Worm (Caenorhabditis elegans) whole organism, young adult: ENCODE measurements around the gene enu-3.1.

ENCODE experiments used
- B0019.2 ChIP-seq: fragments of 200-800 bp; sonication (Bioruptor generic); conservative IDR thresholded peaks from 2 replicates; pipeline ENCODE4 v1.3.6; 2022; ENCODE audit warnings: missing genetic modification reagents, missing genetic modification characterization, missing compliant biosample characterization
- B0035.1 ChIP-seq: sonication (generic microtip); optimal IDR thresholded peaks from 2 replicates; lab custom pipeline; 2016; ENCODE audit warnings: missing genetic modification characterization, mild to moderate bottlenecking, missing compliant biosample characterization, missing genotype, missing genetic modification reagents
- B0336.3 ChIP-seq: fragments of 200-800 bp; sonication (Bioruptor generic); IDR thresholded peaks from 2 replicates; pipeline ENCODE4 v1.3.6; 2022; ENCODE audit warnings: missing genetic modification characterization, missing compliant biosample characterization
- F39B2.1 ChIP-seq: fragments of 200-800 bp; sonication (Bioruptor generic); IDR thresholded peaks from 2 replicates; pipeline ENCODE4 v1.3.6; 2022; ENCODE audit warnings: missing genetic modification reagents, missing genetic modification characterization, missing compliant biosample characterization
- F57C9.4 ChIP-seq: sonication (generic microtip); optimal IDR thresholded peaks from 2 replicates; lab custom pipeline; 2017; ENCODE audit warnings: mild to moderate bottlenecking, missing genetic modification characterization, missing compliant biosample characterization
- K12H6.12 ChIP-seq: fragments of 200-800 bp; sonication (Bioruptor generic); optimal IDR thresholded peaks from 2 replicates; lab custom pipeline; 2018; ENCODE audit warnings: mild to moderate bottlenecking, missing genetic modification characterization, missing compliant biosample characterization
- Y53G8AR.9 ChIP-seq: fragments of 200-800 bp; sonication (Bioruptor generic); conservative IDR thresholded peaks from 2 replicates; pipeline ENCODE4 v1.3.6; 2022; ENCODE audit warnings: missing genetic modification reagents, missing genetic modification characterization, missing compliant biosample characterization
- Y79H2A.3 ChIP-seq: fragments of 200-800 bp; sonication (Bioruptor generic); conservative IDR thresholded peaks from 2 replicates; pipeline ENCODE4 v1.3.6; 2022; ENCODE audit warnings: missing genetic modification reagents, missing genetic modification characterization, missing compliant biosample characterization
- ZK185.1 ChIP-seq: sonication (generic microtip); optimal IDR thresholded peaks from 2 replicates; lab custom pipeline; 2016; ENCODE audit warnings: mild to moderate bottlenecking, missing genetic modification characterization, missing compliant biosample characterization; ENCODE audit not compliant: poor library complexity, severe bottlenecking
- akir-1 ChIP-seq: fragments of 200-800 bp; sonication (Bioruptor generic); optimal IDR thresholded peaks from 2 replicates; lab custom pipeline; 2018; ENCODE audit warnings: mild to moderate bottlenecking, missing genetic modification characterization, moderate library complexity, missing compliant biosample characterization
- ama-1 ChIP-seq, 3 experiments: fragments of 150-350 bp in 1 of 3; sonication (generic microtip) in 2 of 3; optimal IDR thresholded peaks; 2 replicates each; lab custom pipeline; 2014 to 2018; ENCODE audit warnings: missing biosample characterization in 2 of 3, missing genetic modification characterization in 2 of 3, missing genetic modification reagents in 2 of 3
- atf-7 ChIP-seq: sonication (generic microtip); optimal IDR thresholded peaks from 2 replicates; lab custom pipeline; 2017; ENCODE audit warnings: mild to moderate bottlenecking, missing genetic modification characterization, missing compliant biosample characterization
- attf-6 ChIP-seq: fragments of 200-800 bp; sonication (Bioruptor generic); IDR thresholded peaks from 2 replicates; pipeline ENCODE4 v1.3.6; 2022; ENCODE audit warnings: missing genetic modification reagents, missing genetic modification characterization, missing compliant biosample characterization
- bed-1 ChIP-seq: fragments of 200-800 bp; sonication (Bioruptor generic); IDR thresholded peaks from 2 replicates; pipeline ENCODE4 v1.3.6; 2022; ENCODE audit warnings: missing genetic modification reagents, missing genetic modification characterization, missing compliant biosample characterization
- cebp-1 ChIP-seq, 2 experiments: fragments of 200-800 bp in 1 of 2; sonication (Bioruptor generic) in 1 of 2; sonication (generic microtip) in 1 of 2; IDR thresholded peaks in 1 of 2; optimal IDR thresholded peaks in 1 of 2; 2 replicates each; pipeline versions ENCODE4 v1.3.6 to Lab custom; 2017 to 2022; ENCODE audit warnings: missing compliant biosample characterization in 2 of 2, missing genetic modification characterization in 2 of 2, mild to moderate bottlenecking in 1 of 2, missing genetic modification reagents in 1 of 2, moderate library complexity in 1 of 2
- ceh-100 ChIP-seq: fragments of 200-800 bp; sonication (Bioruptor generic); IDR thresholded peaks from 2 replicates; pipeline ENCODE4 v1.3.6; 2022; ENCODE audit warnings: missing genetic modification reagents, missing genetic modification characterization, missing compliant biosample characterization
- ceh-27 ChIP-seq: fragments of 200-800 bp; sonication (Bioruptor generic); optimal IDR thresholded peaks from 2 replicates; lab custom pipeline; 2018; ENCODE audit warnings: mild to moderate bottlenecking, missing genetic modification characterization, moderate library complexity, missing compliant biosample characterization
- ceh-79 ChIP-seq: sonication (generic microtip); optimal IDR thresholded peaks from 2 replicates; lab custom pipeline; 2017; ENCODE audit warnings: mild to moderate bottlenecking, missing genetic modification characterization, missing compliant biosample characterization
- ceh-91 ChIP-seq: fragments of 200-800 bp; sonication (Bioruptor generic); IDR thresholded peaks from 2 replicates; pipeline ENCODE4 v1.3.6; 2022; ENCODE audit warnings: missing genetic modification reagents, missing genetic modification characterization, missing compliant biosample characterization
- chd-7 ChIP-seq: sonication (generic microtip); optimal IDR thresholded peaks from 2 replicates; lab custom pipeline; 2016; ENCODE audit warnings: mild to moderate bottlenecking, missing genetic modification characterization, moderate library complexity, missing compliant biosample characterization
- dox-1 ChIP-seq: fragments of 200-800 bp; sonication (Bioruptor generic); IDR thresholded peaks from 2 replicates; pipeline ENCODE4 v1.3.6; 2022; ENCODE audit warnings: missing genetic modification reagents, missing genetic modification characterization, missing compliant biosample characterization
- egl-44 ChIP-seq: fragments of 200-800 bp; sonication (Bioruptor generic); IDR thresholded peaks from 2 replicates; pipeline ENCODE4 v1.3.6; 2022; ENCODE audit warnings: missing genetic modification reagents, missing genetic modification characterization, missing compliant biosample characterization
- hmg-1.2 ChIP-seq: fragments of 200-800 bp; sonication (Bioruptor generic); IDR thresholded peaks from 2 replicates; pipeline ENCODE4 v1.3.6; 2022; ENCODE audit warnings: missing genetic modification reagents, missing genetic modification characterization, missing compliant biosample characterization
- hmg-20 ChIP-seq: fragments of 200-800 bp; sonication (Bioruptor generic); IDR thresholded peaks from 2 replicates; pipeline ENCODE4 v1.3.6; 2022; ENCODE audit warnings: missing genetic modification reagents, missing genetic modification characterization, missing compliant biosample characterization
- hrde-1 ChIP-seq: sonication (generic microtip); optimal IDR thresholded peaks from 2 replicates; lab custom pipeline; 2016; ENCODE audit warnings: missing genetic modification characterization, mild to moderate bottlenecking, missing compliant biosample characterization, moderate library complexity, missing genotype, missing genetic modification reagents, borderline replicate concordance
- hsf-1 ChIP-seq: fragments of 200-800 bp; sonication (Bioruptor generic); IDR thresholded peaks from 2 replicates; pipeline ENCODE4 v1.3.6; 2022; ENCODE audit warnings: missing genetic modification reagents, missing genetic modification characterization, missing compliant biosample characterization
- lin-35 ChIP-seq, 3 experiments: fragments of 150-350 bp in 2 of 3; sonication (generic microtip) in 1 of 3; optimal IDR thresholded peaks; 2 replicates each; lab custom pipeline; 2014 to 2018; ENCODE audit warnings: missing biosample characterization in 3 of 3, missing genetic modification characterization in 3 of 3, missing genetic modification reagents in 3 of 3
- madf-10 ChIP-seq: sonication (generic microtip); optimal IDR thresholded peaks from 2 replicates; lab custom pipeline; 2016; ENCODE audit warnings: mild to moderate bottlenecking, missing genetic modification characterization, missing compliant biosample characterization
- madf-8 ChIP-seq: fragments of 200-800 bp; sonication (Bioruptor generic); conservative IDR thresholded peaks from 2 replicates; pipeline ENCODE4 v1.3.6; 2022; ENCODE audit warnings: missing genetic modification reagents, missing genetic modification characterization, missing compliant biosample characterization
- mcd-1 ChIP-seq: fragments of 200-800 bp; sonication (Bioruptor generic); IDR thresholded peaks from 2 replicates; pipeline ENCODE4 v1.3.6; 2022; ENCODE audit warnings: missing genetic modification reagents, missing genetic modification characterization, missing compliant biosample characterization
- mel-28 ChIP-seq: sonication (generic microtip); optimal IDR thresholded peaks from 2 replicates; lab custom pipeline; 2016; ENCODE audit warnings: borderline replicate concordance, mild to moderate bottlenecking, missing genetic modification characterization, missing compliant biosample characterization
- mxl-1 ChIP-seq: sonication (generic microtip); optimal IDR thresholded peaks from 2 replicates; lab custom pipeline; 2016; ENCODE audit warnings: missing genetic modification characterization, missing compliant biosample characterization
- nfya-2 ChIP-seq: fragments of 200-800 bp; sonication (Bioruptor generic); IDR thresholded peaks from 2 replicates; pipeline ENCODE4 v1.3.6; 2022; ENCODE audit warnings: missing genetic modification reagents, missing genetic modification characterization, missing compliant biosample characterization
- pha-4 ChIP-seq: fragments of 150-350 bp; sonication (generic microtip); optimal IDR thresholded peaks from 2 replicates; lab custom pipeline; 2014; ENCODE audit warnings: missing biosample characterization, missing genetic modification reagents, missing genetic modification characterization
- repo-1 ChIP-seq: sonication (generic microtip); optimal IDR thresholded peaks from 2 replicates; lab custom pipeline; 2017; ENCODE audit warnings: mild to moderate bottlenecking, missing genetic modification characterization, missing compliant biosample characterization
- rpc-1 ChIP-seq, 2 experiments: fragments of 150-350 bp in 1 of 2; sonication (generic microtip) in 1 of 2; optimal IDR thresholded peaks; 2 replicates each; lab custom pipeline; 2014 to 2018; ENCODE audit warnings: missing biosample characterization in 1 of 2, missing genetic modification characterization in 1 of 2, missing genetic modification reagents in 1 of 2, missing genotype in 1 of 2
- sea-2 ChIP-seq: fragments of 200-800 bp; sonication (Bioruptor generic); IDR thresholded peaks from 2 replicates; pipeline ENCODE4 v1.3.6; 2022; ENCODE audit warnings: missing genetic modification characterization, missing compliant biosample characterization
- snpc-3.4 ChIP-seq: sonication (generic microtip); optimal IDR thresholded peaks from 2 replicates; lab custom pipeline; 2017; ENCODE audit warnings: missing genetic modification characterization, mild to moderate bottlenecking, missing compliant biosample characterization, antibody characterized with exemption, moderate library complexity, missing genotype, missing genetic modification reagents
- snpc-4 ChIP-seq, 5 experiments: fragments of 150-350 bp in 1 of 5; sonication (generic microtip) in 4 of 5; optimal IDR thresholded peaks; 2 replicates each; lab custom pipeline; 2014 to 2018; ENCODE audit warnings: missing genetic modification characterization in 5 of 5, missing biosample characterization in 3 of 5, antibody characterized with exemption in 2 of 5, mild to moderate bottlenecking in 2 of 5, missing compliant biosample characterization in 2 of 5, missing genotype in 2 of 5, moderate library complexity in 2 of 5, missing genetic modification reagents in 1 of 5
- somi-1 ChIP-seq: fragments of 200-800 bp; sonication (Bioruptor generic); optimal IDR thresholded peaks from 2 replicates; lab custom pipeline; 2018; ENCODE audit warnings: mild to moderate bottlenecking, missing genetic modification characterization, missing compliant biosample characterization
- unc-130 ChIP-seq: sonication (generic microtip); optimal IDR thresholded peaks from 2 replicates; lab custom pipeline; 2016; ENCODE audit warnings: missing genetic modification reagents, missing genetic modification characterization, missing compliant biosample characterization
- unc-62 ChIP-seq: fragments of 150-350 bp; optimal IDR thresholded peaks from 2 replicates; lab custom pipeline; 2014; ENCODE audit warnings: missing biosample characterization, missing genetic modification reagents, missing genetic modification characterization
- xnd-1 ChIP-seq: sonication (generic microtip); optimal IDR thresholded peaks from 2 replicates; lab custom pipeline; 2016; ENCODE audit warnings: missing genotype, missing genetic modification reagents, missing genetic modification characterization, missing compliant biosample characterization
- zim-3 ChIP-seq: sonication (generic microtip); optimal IDR thresholded peaks from 2 replicates; lab custom pipeline; 2017; ENCODE audit warnings: mild to moderate bottlenecking, missing genetic modification characterization, moderate library complexity, missing compliant biosample characterization
- ztf-3 ChIP-seq: fragments of 200-800 bp; sonication (Bioruptor generic); optimal IDR thresholded peaks from 2 replicates; lab custom pipeline; 2018; ENCODE audit warnings: mild to moderate bottlenecking, missing genetic modification characterization, missing compliant biosample characterization

enu-3.1 gene

ce11 chrIII:10460427-10461163 is 24.5 kb downstream of the enu-3.1 start, which contains the start of gene ecps-1 (continued):
- TF ChIP-seq hmg-20 = no peak
- no peak for TF ChIP-seq mxl-1 (tag; lab: Kevin White, UChicago)
- TF ChIP-seq B0336.3 (GFP tag; lab: Robert Waterston, UW) = no peak
- TF ChIP-seq akir-1 = no peak
- peak; percentile 67 for TF ChIP-seq pha-4 (tag; lab: Kevin White, UChicago)
- peak; percentile 76 for TF ChIP-seq snpc-4 (GFP tag; optimal IDR thresholded peaks at IDR 0.05; lab: Kevin White, UChicago)
- peak; percentile 44 to 76 (median 54) for TF ChIP-seq snpc-4 (tag; optimal IDR thresholded peaks at IDR 0.05; lab: Kevin White, UChicago)
- peak; percentile 93 for TF ChIP-seq dox-1
- peak; percentile 98 for TF ChIP-seq mcd-1 (GFP tag; lab: Robert Waterston, UW)
- peak; percentile 48 for TF ChIP-seq somi-1
- peak; percentile 63 for TF ChIP-seq K12H6.12 (tag; lab: Kevin White, UChicago)
- TF ChIP-seq madf-10 (tag; lab: Kevin White, UChicago) = peak; percentile 76
- TF ChIP-seq snpc-3.4 (tag; lab: Kevin White, UChicago) = peak; percentile 91
- no peak for TF ChIP-seq chd-7 (tag; lab: Kevin White, UChicago)
- no peak for TF ChIP-seq hrde-1 (tag; lab: Kevin White, UChicago)
- no peak for TF ChIP-seq nfya-2 (GFP tag; lab: Robert Waterston, UW)
- TF ChIP-seq ztf-3 (GFP tag; lab: Kevin White, UChicago) = no peak
- peak; percentile 100 for TF ChIP-seq ceh-100
- TF ChIP-seq F39B2.1 (GFP tag; lab: Robert Waterston, UW) = no peak
- peak; percentile 80 for TF ChIP-seq B0019.2
- TF ChIP-seq atf-7 = no peak
- TF ChIP-seq Y79H2A.3 (GFP tag; lab: Robert Waterston, UW) = peak; percentile 79
- TF ChIP-seq ama-1 (optimal IDR thresholded peaks at IDR 0.05; lab: Kevin White, UChicago) = no peak
- no peak for TF ChIP-seq ama-1 (GFP tag; optimal IDR thresholded peaks at IDR 0.05; lab: Kevin White, UChicago)
- no peak for TF ChIP-seq hsf-1 (GFP tag; lab: Robert Waterston, UW)
- peak; percentile 90 for TF ChIP-seq ZK185.1 (tag; lab: Kevin White, UChicago)
- peak; percentile 68 for TF ChIP-seq madf-8 (GFP tag; lab: Robert Waterston, UW)
- peak; percentile 93 for TF ChIP-seq unc-130 (GFP tag; lab: Kevin White, UChicago)
- TF ChIP-seq ceh-91 = peak; percentile 86
- peak; percentile 82 for TF ChIP-seq hmg-1.2
- TF ChIP-seq bed-1 (GFP tag; lab: Robert Waterston, UW) = no peak
- peak; percentile 64 for TF ChIP-seq cebp-1 (GFP tag; IDR thresholded peaks at IDR 0.05; lab: Robert Waterston, UW)
- peak; percentile 69 for TF ChIP-seq cebp-1 (tag; optimal IDR thresholded peaks at IDR 0.05; lab: Kevin White, UChicago)
- TF ChIP-seq unc-62 (GFP tag; lab: Kevin White, UChicago) = no peak
- no peak for TF ChIP-seq rpc-1 (optimal IDR thresholded peaks at IDR 0.05; lab: Kevin White, UChicago)
- no peak for TF ChIP-seq rpc-1 (tag; optimal IDR thresholded peaks at IDR 0.05; lab: Kevin White, UChicago)
- TF ChIP-seq B0035.1 (tag; lab: Kevin White, UChicago) = no peak
- no peak for TF ChIP-seq repo-1
- no peak for TF ChIP-seq xnd-1 (tag; lab: Kevin White, UChicago)
- TF ChIP-seq zim-3 (tag; lab: Kevin White, UChicago) = no peak
- TF ChIP-seq sea-2 (GFP tag; lab: Robert Waterston, UW) = no peak
- 0 out of 2 replicates have a peak, but pooled peaks have one; percentile 30 for TF ChIP-seq Y53G8AR.9 (GFP tag; lab: Robert Waterston, UW)
- no peak for TF ChIP-seq F57C9.4 (tag; lab: Kevin White, UChicago)
- TF ChIP-seq ceh-79 (tag; lab: Kevin White, UChicago) = no peak
- peak; percentile 91 for TF ChIP-seq ceh-27 (GFP tag; lab: Kevin White, UChicago)
- TF ChIP-seq mel-28 = no peak
- TF ChIP-seq lin-35 (GFP tag; optimal IDR thresholded peaks at IDR 0.05; lab: Kevin White, UChicago) = peak in 1 of 3 experiments; percentile 66
- peak; percentile 78; the same call in 1 of the 2 replicates for TF ChIP-seq attf-6 (GFP tag; lab: Robert Waterston, UW)
- no peak for TF ChIP-seq egl-44 (GFP tag; lab: Robert Waterston, UW)
